Fruit fly (Drosophila melanogaster) whole organism, embryonic: ENCODE measurements around the gene CG42749.

Source experiments
- CG10267 ChIP-seq: fragments of 200-800 bp; sonication (Bioruptor generic); optimal IDR thresholded peaks from 2 replicates; lab custom pipeline; 2018; ENCODE audit warnings: missing biosample characterization, mild to moderate bottlenecking, missing genetic modification characterization, moderate library complexity
- CG10431 ChIP-seq: fragments of 200-800 bp; sonication (Bioruptor generic); optimal IDR thresholded peaks from 3 replicates; lab custom pipeline; 2018; ENCODE audit warnings: missing biosample characterization, mild to moderate bottlenecking, missing genetic modification characterization
- CG11695 ChIP-seq: fragments of 200-800 bp; sonication (Bioruptor generic); IDR thresholded peaks from 3 replicates; pipeline ENCODE4 v1.3.6; 2022; ENCODE audit warnings: missing biosample characterization, missing genetic modification characterization
- CG1233 ChIP-seq: fragments of 200-800 bp; sonication (Bioruptor generic); optimal IDR thresholded peaks from 4 replicates; lab custom pipeline; 2018; ENCODE audit warnings: missing biosample characterization, mild to moderate bottlenecking, missing genetic modification characterization
- CG13287 ChIP-seq: fragments of 200-800 bp; sonication (Bioruptor generic); IDR thresholded peaks from 2 replicates; pipeline ENCODE4 v1.3.6; 2022; ENCODE audit warnings: missing biosample characterization, missing genetic modification characterization; ENCODE audit not compliant: partially characterized antibody
- CG14860 ChIP-seq: fragments of 200-800 bp; sonication (Bioruptor generic); IDR thresholded peaks from 3 replicates; pipeline ENCODE4 v1.3.6; 2022; ENCODE audit warnings: missing biosample characterization, missing genetic modification characterization; ENCODE audit not compliant: partially characterized antibody
- CG14965 ChIP-seq: fragments of 200-800 bp; sonication (Bioruptor generic); optimal IDR thresholded peaks from 2 replicates; lab custom pipeline; 2016; ENCODE audit warnings: missing biosample characterization, missing genetic modification characterization, borderline replicate concordance
- CG15514 ChIP-seq: fragments of 200-800 bp; sonication (Bioruptor generic); optimal IDR thresholded peaks from 3 replicates; lab custom pipeline; 2017; ENCODE audit warnings: missing biosample characterization, missing genetic modification characterization, mild to moderate bottlenecking, moderate library complexity, missing genetic modification reagents
- CG1792 ChIP-seq: fragments of 200-800 bp; sonication (Bioruptor generic); optimal IDR thresholded peaks from 2 replicates; lab custom pipeline; 2016; ENCODE audit warnings: missing biosample characterization, missing genetic modification characterization
- CG2129 ChIP-seq: fragments of 200-800 bp; sonication (Bioruptor generic); IDR thresholded peaks from 2 replicates; pipeline ENCODE4 v1.3.6; 2022; ENCODE audit warnings: missing biosample characterization, missing genetic modification characterization; ENCODE audit not compliant: partially characterized antibody
- CG2889 ChIP-seq: fragments of 200-800 bp; sonication (Bioruptor generic); IDR thresholded peaks from 3 replicates; pipeline ENCODE4 v1.3.6; 2022; ENCODE audit warnings: missing biosample characterization, missing genetic modification characterization
- CG30431 ChIP-seq: fragments of 200-800 bp; sonication (Bioruptor generic); optimal IDR thresholded peaks from 2 replicates; lab custom pipeline; 2017; ENCODE audit warnings: missing biosample characterization, missing genetic modification characterization
- CG31441 ChIP-seq: fragments of 200-800 bp; sonication (Bioruptor generic); IDR thresholded peaks from 2 replicates; pipeline ENCODE4 v1.3.6; 2022; ENCODE audit warnings: missing biosample characterization, missing genetic modification characterization
- CG3726 ChIP-seq: fragments of 200-800 bp; sonication (Bioruptor generic); IDR thresholded peaks from 3 replicates; pipeline ENCODE4, ENCODE4 v1.3.6; 2022; ENCODE audit warnings: missing biosample characterization, missing genetic modification characterization
- CG4707 ChIP-seq: fragments of 200-800 bp; sonication (Bioruptor generic); optimal IDR thresholded peaks from 2 replicates; lab custom pipeline; 2018; ENCODE audit warnings: missing biosample characterization, mild to moderate bottlenecking, missing genetic modification characterization, moderate library complexity
- CG5245 ChIP-seq: fragments of 200-800 bp; sonication (Bioruptor generic); optimal IDR thresholded peaks from 3 replicates; lab custom pipeline; 2016; ENCODE audit warnings: missing biosample characterization, missing genetic modification characterization
- CG6654 ChIP-seq: fragments of 200-800 bp; sonication (Bioruptor generic); optimal IDR thresholded peaks from 2 replicates; lab custom pipeline; 2017; ENCODE audit warnings: missing biosample characterization, mild to moderate bottlenecking, missing genetic modification characterization
- CG7372 ChIP-seq: fragments of 200-800 bp; sonication (Bioruptor generic); IDR thresholded peaks from 2 replicates; pipeline ENCODE4 v1.3.6; 2022; ENCODE audit warnings: missing biosample characterization, missing genetic modification characterization
- CG7556 ChIP-seq: fragments of 200-800 bp; sonication (Bioruptor generic); optimal IDR thresholded peaks from 2 replicates; lab custom pipeline; 2017; ENCODE audit warnings: missing biosample characterization, mild to moderate bottlenecking, missing genetic modification characterization
- CG8924 ChIP-seq: fragments of 200-800 bp; optimal IDR thresholded peaks from 3 replicates; lab custom pipeline; 2019; ENCODE audit warnings: missing biosample characterization, mild to moderate bottlenecking, missing genetic modification characterization, moderate library complexity
- Dref ChIP-seq: fragments of 200-800 bp; sonication (Bioruptor generic); IDR thresholded peaks from 2 replicates; pipeline ENCODE4 v1.3.6; 2022; ENCODE audit warnings: missing biosample characterization, missing genetic modification characterization
- ERR ChIP-seq: fragments of 200-800 bp; sonication (Bioruptor generic); optimal IDR thresholded peaks from 2 replicates; lab custom pipeline; 2016; ENCODE audit warnings: missing biosample characterization, missing genetic modification characterization
- HLH4C ChIP-seq: fragments of 200-800 bp; sonication (Bioruptor generic); IDR thresholded peaks from 3 replicates; pipeline ENCODE4 v1.3.6; 2022; ENCODE audit warnings: missing biosample characterization, missing genetic modification characterization; ENCODE audit not compliant: partially characterized antibody
- HLH54F ChIP-seq: fragments of 200-800 bp; sonication (Bioruptor generic); optimal IDR thresholded peaks from 3 replicates; lab custom pipeline; 2016; ENCODE audit warnings: missing biosample characterization, missing genetic modification characterization
- Myb ChIP-seq: fragments of 200-800 bp; sonication (Bioruptor generic); optimal IDR thresholded peaks from 2 replicates; lab custom pipeline; 2016; ENCODE audit warnings: missing biosample characterization, missing genetic modification characterization
- Nf-YB ChIP-seq: fragments of 200-800 bp; sonication (Bioruptor generic); optimal IDR thresholded peaks from 3 replicates; lab custom pipeline; 2019; ENCODE audit warnings: missing biosample characterization, mild to moderate bottlenecking, missing genetic modification characterization, moderate library complexity
- Oaz ChIP-seq: fragments of 200-800 bp; sonication (Bioruptor generic); IDR thresholded peaks from 2 replicates; pipeline ENCODE4 v1.3.6; 2022; ENCODE audit warnings: missing biosample characterization, missing genetic modification characterization
- Opbp ChIP-seq: fragments of 200-800 bp; sonication (Bioruptor generic); IDR thresholded peaks from 3 replicates; pipeline ENCODE4 v1.3.6; 2022; ENCODE audit warnings: missing biosample characterization, missing genetic modification characterization; ENCODE audit not compliant: partially characterized antibody
- PHDP ChIP-seq: fragments of 200-800 bp; sonication (Bioruptor generic); optimal IDR thresholded peaks from 3 replicates; lab custom pipeline; 2018; ENCODE audit warnings: missing biosample characterization, mild to moderate bottlenecking, missing genetic modification characterization, moderate library complexity
- Rfx ChIP-seq: fragments of 200-800 bp; sonication (Bioruptor generic); IDR thresholded peaks from 2 replicates; pipeline ENCODE4 v1.3.6; 2022; ENCODE audit warnings: missing biosample characterization, missing genetic modification characterization
- Scr ChIP-seq: fragments of 200-800 bp; sonication (Bioruptor generic); IDR thresholded peaks from 2 replicates; pipeline ENCODE4 v1.3.6; 2022; ENCODE audit warnings: missing biosample characterization, missing genetic modification characterization; ENCODE audit not compliant: partially characterized antibody
- Sry-δ ChIP-seq: fragments of 200-800 bp; sonication (Bioruptor generic); optimal IDR thresholded peaks from 2 replicates; lab custom pipeline; 2016; ENCODE audit warnings: missing biosample characterization, missing genetic modification characterization
- Tbp ChIP-seq: fragments of >200 bp; optimal IDR thresholded peaks from 2 replicates; lab custom pipeline; 2018; ENCODE audit warnings: missing biosample characterization, missing genetic modification characterization
- Usf ChIP-seq: fragments of 200-800 bp; sonication (Bioruptor generic); optimal IDR thresholded peaks from 2 replicates; lab custom pipeline; 2017; ENCODE audit warnings: missing genotype, missing biosample characterization, missing genetic modification characterization
- ato ChIP-seq: fragments of 200-800 bp; sonication (Bioruptor generic); IDR thresholded peaks from 2 replicates; pipeline ENCODE4 v1.3.6; 2022; ENCODE audit warnings: missing biosample characterization, missing genetic modification characterization; ENCODE audit not compliant: partially characterized antibody
- bowl ChIP-seq: fragments of 200-800 bp; sonication (Bioruptor generic); IDR thresholded peaks from 2 replicates; pipeline ENCODE4 v1.3.6; 2022; ENCODE audit warnings: missing biosample characterization, missing genetic modification characterization
- cad ChIP-seq: fragments of >200 bp; optimal IDR thresholded peaks from 2 replicates; lab custom pipeline; 2017; ENCODE audit warnings: missing biosample characterization, missing genetic modification characterization
- crc ChIP-seq: fragments of 200-800 bp; sonication (Bioruptor generic); optimal IDR thresholded peaks from 2 replicates; lab custom pipeline; 2016; ENCODE audit warnings: missing biosample characterization, missing genetic modification characterization
- crp ChIP-seq, 2 experiments: fragments of 200-800 bp; sonication (Bioruptor generic); optimal IDR thresholded peaks; 2 replicates in 1 of 2; 3 replicates in 1 of 2; lab custom pipeline; 2017; ENCODE audit warnings: missing biosample characterization in 2 of 2, missing genetic modification characterization in 2 of 2, mild to moderate bottlenecking in 1 of 2, moderate library complexity in 1 of 2
- dm ChIP-seq: fragments of 200-800 bp; sonication (Bioruptor generic); optimal IDR thresholded peaks from 3 replicates; lab custom pipeline; 2016; ENCODE audit warnings: missing biosample characterization, missing genetic modification characterization
- fd64A ChIP-seq: fragments of 200-800 bp; sonication (Bioruptor generic); optimal IDR thresholded peaks from 3 replicates; lab custom pipeline; 2018; ENCODE audit warnings: missing biosample characterization, mild to moderate bottlenecking, missing genetic modification characterization
- gro ChIP-seq: fragments of 200-800 bp; sonication (Bioruptor generic); optimal IDR thresholded peaks from 2 replicates; lab custom pipeline; 2016; ENCODE audit warnings: missing biosample characterization, missing genetic modification characterization
- ken ChIP-seq: fragments of 200-800 bp; sonication (Bioruptor generic); IDR thresholded peaks from 3 replicates; pipeline ENCODE4 v1.3.6; 2022; ENCODE audit warnings: missing biosample characterization, missing genetic modification characterization
- lola ChIP-seq, 3 experiments: fragments of >200 bp in 2 of 3; fragments of 200-800 bp in 1 of 3; sonication (Bioruptor generic) in 1 of 3; optimal IDR thresholded peaks; 2 replicates each; lab custom pipeline; 2017 to 2019; ENCODE audit warnings: missing biosample characterization in 3 of 3, missing genetic modification characterization in 3 of 3, mild to moderate bottlenecking in 1 of 3, moderate library complexity in 1 of 3
- mirr ChIP-seq: fragments of 200-800 bp; sonication (Bioruptor generic); optimal IDR thresholded peaks from 3 replicates; lab custom pipeline; 2018; ENCODE audit warnings: missing biosample characterization, mild to moderate bottlenecking, missing genetic modification characterization
- oc ChIP-seq: fragments of 200-800 bp; sonication (Bioruptor generic); optimal IDR thresholded peaks from 2 replicates; lab custom pipeline; 2018; ENCODE audit warnings: missing biosample characterization, mild to moderate bottlenecking, missing genetic modification characterization, moderate library complexity
- onecut ChIP-seq: fragments of 200-800 bp; sonication (Bioruptor generic); IDR thresholded peaks from 2 replicates; pipeline ENCODE4 v1.3.6; 2022; ENCODE audit warnings: missing biosample characterization, missing genetic modification characterization
- org-1 ChIP-seq: fragments of 200-800 bp; sonication (Bioruptor generic); optimal IDR thresholded peaks from 2 replicates; lab custom pipeline; 2017; ENCODE audit warnings: missing biosample characterization, missing genetic modification characterization
- pho ChIP-seq: fragments of 200-800 bp; sonication (Bioruptor generic); optimal IDR thresholded peaks from 2 replicates; lab custom pipeline; 2016; ENCODE audit warnings: missing biosample characterization, missing genetic modification characterization
- stc ChIP-seq: fragments of 200-800 bp; sonication (Bioruptor generic); IDR thresholded peaks from 2 replicates; pipeline ENCODE4 v1.3.6; 2022; ENCODE audit warnings: missing biosample characterization, missing genetic modification characterization
- tgo ChIP-seq: fragments of 200-800 bp; sonication (Bioruptor generic); IDR thresholded peaks from 3 replicates; pipeline ENCODE4 v1.3.6; 2022; ENCODE audit warnings: missing biosample characterization, missing genetic modification characterization

Gene CG42749

dm6 chrX:5317170-5317569 is 21.3 kb downstream of the CG42749 start, which contains the start of the genes CG15930 and Sas10:
Gene CG15930 (minus strand): TSS chrX:5317295.
Gene Sas10 (plus strand): TSS chrX:5317409.
- no peak for TF ChIP-seq org-1 (GFP tag; lab: Kevin White, UChicago)
- TF ChIP-seq CG2129 (GFP tag; lab: Robert Waterston, UW): no peak
- TF ChIP-seq CG4707 (GFP tag; lab: Kevin White, UChicago): no peak
- TF ChIP-seq Nf-YB: no peak
- TF ChIP-seq fd64A (GFP tag; lab: Kevin White, UChicago): no peak
- TF ChIP-seq cad (GFP tag; lab: Kevin White, UChicago): no peak
- no peak for TF ChIP-seq crp (GFP tag; optimal IDR thresholded peaks at IDR 0.05; lab: Kevin White, UChicago)
- no peak for TF ChIP-seq CG2889 (GFP tag; lab: Robert Waterston, UW)
- TF ChIP-seq dm: peak; percentile 88
- TF ChIP-seq Rfx (GFP tag; lab: Robert Waterston, UW): no peak
- no peak for TF ChIP-seq CG10267 (tag; lab: Kevin White, UChicago)
- no peak for TF ChIP-seq mirr
- no peak for TF ChIP-seq CG7372 (GFP tag; lab: Robert Waterston, UW)
- peak; percentile 14; the same call in 1 of the 3 replicates for TF ChIP-seq Opbp (GFP tag; lab: Robert Waterston, UW)
- TF ChIP-seq Oaz: no peak
- TF ChIP-seq HLH54F: no peak
- no peak for TF ChIP-seq Usf (GFP tag; lab: Kevin White, UChicago)
- TF ChIP-seq CG15514 (GFP tag; lab: Kevin White, UChicago): peak; percentile 53
- no peak for TF ChIP-seq CG1792 (GFP tag; lab: Kevin White, UChicago)
- no peak for TF ChIP-seq oc (tag; lab: Kevin White, UChicago)
- TF ChIP-seq Dref: peak; percentile 72
- TF ChIP-seq CG7556 (GFP tag; lab: Kevin White, UChicago): no peak
- no peak for TF ChIP-seq ken
- no peak for TF ChIP-seq CG8924 (tag; lab: Kevin White, UChicago)
- TF ChIP-seq Sry-δ (GFP tag; lab: Kevin White, UChicago): peak; percentile 79
- TF ChIP-seq CG5245 (GFP tag; lab: Kevin White, UChicago): no peak
- no peak for TF ChIP-seq ato
- no peak for TF ChIP-seq PHDP (tag; lab: Kevin White, UChicago)
- TF ChIP-seq CG14965 (GFP tag; lab: Kevin White, UChicago): no peak
- no peak for TF ChIP-seq CG31441 (GFP tag; lab: Robert Waterston, UW)
- no peak for TF ChIP-seq CG3726
- TF ChIP-seq CG11695: no peak
- TF ChIP-seq ERR: no peak
- peak; percentile 67 for TF ChIP-seq Myb (GFP tag; lab: Kevin White, UChicago)
- TF ChIP-seq crc (GFP tag; lab: Kevin White, UChicago): no peak
- TF ChIP-seq CG10431: no peak
- no peak for TF ChIP-seq pho
- TF ChIP-seq CG30431 (GFP tag; lab: Kevin White, UChicago): no peak
- no peak for TF ChIP-seq onecut (GFP tag; lab: Robert Waterston, UW)
- TF ChIP-seq CG13287 (GFP tag; lab: Robert Waterston, UW): peak; percentile 56; the same call in 1 of the 2 replicates
- no peak for TF ChIP-seq tgo
- TF ChIP-seq gro (GFP tag; lab: Kevin White, UChicago): no peak
- TF ChIP-seq bowl: no peak
- no peak for TF ChIP-seq stc (GFP tag; lab: Robert Waterston, UW)
- TF ChIP-seq CG6654 (GFP tag; lab: Kevin White, UChicago): no peak
- TF ChIP-seq Scr (GFP tag; lab: Robert Waterston, UW): peak; percentile 30; the same call in 1 of the 2 replicates
- TF ChIP-seq HLH4C (GFP tag; lab: Robert Waterston, UW): no peak
- TF ChIP-seq lola (GFP tag; optimal IDR thresholded peaks at IDR 0.05; lab: Kevin White, UChicago): no peak
- no peak for TF ChIP-seq CG1233 (GFP tag; lab: Kevin White, UChicago)
- TF ChIP-seq Tbp: no peak
- TF ChIP-seq CG14860 (GFP tag; lab: Robert Waterston, UW): peak; percentile 13; the same call in 1 of the 3 replicates
